Fruit fly (Drosophila melanogaster) whole organism, embryonic: Measurements from ENCODE around the gene Tnpo-SR.

Source experiments
- B-H1 ChIP-seq: fragments of 200-800 bp; sonication (Bioruptor generic); IDR thresholded peaks from 3 replicates; pipeline ENCODE4 v1.3.6; 2022; ENCODE audit warnings: missing biosample characterization, missing genetic modification characterization
- Bdp1 ChIP-seq: fragments of 200-800 bp; sonication (Bioruptor generic); optimal IDR thresholded peaks from 3 replicates; lab custom pipeline; 2016; ENCODE audit warnings: missing biosample characterization, missing genetic modification characterization
- Bgb ChIP-seq: fragments of 200-800 bp; sonication (Bioruptor generic); IDR thresholded peaks from 2 replicates; pipeline ENCODE4 v1.3.6; 2022; ENCODE audit warnings: missing biosample characterization, missing genetic modification characterization; ENCODE audit not compliant: partially characterized antibody
- CG11247 ChIP-seq: fragments of 200-800 bp; sonication (Bioruptor generic); IDR thresholded peaks from 2 replicates; pipeline ENCODE4 v1.3.6; 2022; ENCODE audit warnings: missing biosample characterization, missing genetic modification characterization
- CG12299 ChIP-seq: fragments of 200-800 bp; sonication (Bioruptor generic); optimal IDR thresholded peaks from 2 replicates; lab custom pipeline; 2018; ENCODE audit warnings: missing biosample characterization, mild to moderate bottlenecking, missing genetic modification characterization
- CG12942 ChIP-seq: fragments of 200-800 bp; sonication (Bioruptor generic); optimal IDR thresholded peaks from 3 replicates; lab custom pipeline; 2016; ENCODE audit warnings: missing biosample characterization, missing genetic modification characterization
- CG13287 ChIP-seq: fragments of 200-800 bp; sonication (Bioruptor generic); IDR thresholded peaks from 2 replicates; pipeline ENCODE4 v1.3.6; 2022; ENCODE audit warnings: missing biosample characterization, missing genetic modification characterization; ENCODE audit not compliant: partially characterized antibody
- CG1647 ChIP-seq: fragments of 200-800 bp; sonication (Bioruptor generic); optimal IDR thresholded peaks from 3 replicates; lab custom pipeline; 2016; ENCODE audit warnings: missing biosample characterization, missing genetic modification characterization
- CG18476 ChIP-seq: fragments of 200-800 bp; sonication (Bioruptor generic); optimal IDR thresholded peaks from 2 replicates; lab custom pipeline; 2016; ENCODE audit warnings: missing biosample characterization, mild to moderate bottlenecking, missing genetic modification characterization
- CG18764 ChIP-seq: fragments of 200-800 bp; sonication (Bioruptor generic); optimal IDR thresholded peaks from 3 replicates; lab custom pipeline; 2016; ENCODE audit warnings: missing biosample characterization, missing genetic modification characterization
- CG31224 ChIP-seq: fragments of 200-800 bp; sonication (Bioruptor generic); IDR thresholded peaks from 2 replicates; pipeline ENCODE4 v1.3.6; 2022; ENCODE audit warnings: missing biosample characterization, missing genetic modification characterization
- CG32767 ChIP-seq: fragments of 200-800 bp; sonication (Bioruptor generic); IDR thresholded peaks from 2 replicates; pipeline ENCODE4 v1.3.6; 2022; ENCODE audit warnings: missing biosample characterization, missing genetic modification characterization
- CG42726 ChIP-seq: fragments of 200-800 bp; sonication (Bioruptor generic); IDR thresholded peaks from 2 replicates; pipeline ENCODE4 v1.3.6; 2022; ENCODE audit warnings: missing biosample characterization, missing genetic modification characterization; ENCODE audit not compliant: partially characterized antibody
- CG4360 ChIP-seq: fragments of 200-800 bp; sonication (Bioruptor generic); IDR thresholded peaks from 2 replicates; pipeline ENCODE4 v1.3.6; 2022; ENCODE audit warnings: missing biosample characterization, missing genetic modification characterization
- CG43689 ChIP-seq: fragments of 200-800 bp; sonication (Bioruptor generic); IDR thresholded peaks from 2 replicates; pipeline ENCODE4 v1.3.6; 2022; ENCODE audit warnings: missing biosample characterization, missing genetic modification characterization
- CG4404 ChIP-seq: fragments of 200-800 bp; sonication (Bioruptor generic); IDR thresholded peaks from 2 replicates; pipeline ENCODE4 v1.3.6; 2022; ENCODE audit warnings: missing biosample characterization, missing genetic modification characterization
- CG4617 ChIP-seq: fragments of 200-800 bp; sonication (Bioruptor generic); optimal IDR thresholded peaks from 3 replicates; lab custom pipeline; 2016; ENCODE audit warnings: missing biosample characterization, missing genetic modification characterization, borderline replicate concordance
- CG7556 ChIP-seq: fragments of 200-800 bp; sonication (Bioruptor generic); optimal IDR thresholded peaks from 2 replicates; lab custom pipeline; 2017; ENCODE audit warnings: missing biosample characterization, mild to moderate bottlenecking, missing genetic modification characterization
- Chrac-16 ChIP-seq: fragments of 200-800 bp; sonication (Bioruptor generic); optimal IDR thresholded peaks from 3 replicates; lab custom pipeline; 2016; ENCODE audit warnings: missing biosample characterization, missing genetic modification characterization
- Dek ChIP-seq: fragments of 200-800 bp; sonication (Bioruptor generic); optimal IDR thresholded peaks from 3 replicates; lab custom pipeline; 2019; ENCODE audit warnings: missing biosample characterization, mild to moderate bottlenecking, missing genetic modification characterization, moderate library complexity
- H15 ChIP-seq: fragments of 200-800 bp; sonication (Bioruptor generic); IDR thresholded peaks from 3 replicates; pipeline ENCODE4 v1.3.6; 2022; ENCODE audit warnings: missing biosample characterization, missing genetic modification characterization
- Kr ChIP-seq: fragments of 200-800 bp; sonication (Bioruptor generic); optimal IDR thresholded peaks from 2 replicates; lab custom pipeline; 2017; ENCODE audit warnings: missing biosample characterization, mild to moderate bottlenecking, missing genetic modification characterization
- Myb ChIP-seq: fragments of 200-800 bp; sonication (Bioruptor generic); optimal IDR thresholded peaks from 2 replicates; lab custom pipeline; 2016; ENCODE audit warnings: missing biosample characterization, missing genetic modification characterization
- NFAT ChIP-seq: fragments of 200-800 bp; sonication (Bioruptor generic); IDR thresholded peaks from 2 replicates; pipeline ENCODE4 v1.3.6; 2022; ENCODE audit warnings: missing biosample characterization, missing genetic modification characterization
- Nf-YA ChIP-seq: fragments of 200-800 bp; sonication (Bioruptor generic); IDR thresholded peaks from 2 replicates; pipeline ENCODE4 v1.3.6; 2022; ENCODE audit warnings: missing biosample characterization, missing genetic modification characterization
- Oaz ChIP-seq: fragments of 200-800 bp; sonication (Bioruptor generic); IDR thresholded peaks from 2 replicates; pipeline ENCODE4 v1.3.6; 2022; ENCODE audit warnings: missing biosample characterization, missing genetic modification characterization
- Scr ChIP-seq: fragments of 200-800 bp; sonication (Bioruptor generic); IDR thresholded peaks from 2 replicates; pipeline ENCODE4 v1.3.6; 2022; ENCODE audit warnings: missing biosample characterization, missing genetic modification characterization; ENCODE audit not compliant: partially characterized antibody
- Side ChIP-seq: fragments of 200-800 bp; sonication (Bioruptor generic); optimal IDR thresholded peaks from 2 replicates; lab custom pipeline; 2016; ENCODE audit warnings: missing biosample characterization, missing genetic modification characterization
- ap ChIP-seq: fragments of 200-800 bp; sonication (Bioruptor generic); IDR thresholded peaks from 2 replicates; pipeline ENCODE4 v1.3.6; 2022; ENCODE audit warnings: missing biosample characterization, missing genetic modification characterization
- bcd ChIP-seq: fragments of 200-800 bp; sonication (Bioruptor generic); optimal IDR thresholded peaks from 2 replicates; lab custom pipeline; 2017; ENCODE audit warnings: missing biosample characterization, mild to moderate bottlenecking, missing genetic modification characterization
- bigmax ChIP-seq: fragments of 200-800 bp; sonication (Bioruptor generic); optimal IDR thresholded peaks from 2 replicates; lab custom pipeline; 2018; ENCODE audit warnings: missing biosample characterization, mild to moderate bottlenecking, missing genetic modification characterization
- cg ChIP-seq: fragments of 200-800 bp; sonication (Bioruptor generic); optimal IDR thresholded peaks from 3 replicates; lab custom pipeline; 2019; ENCODE audit warnings: missing biosample characterization, mild to moderate bottlenecking, missing genetic modification characterization, moderate library complexity
- chinmo ChIP-seq: fragments of 200-800 bp; sonication (Bioruptor generic); IDR thresholded peaks from 4 replicates; pipeline ENCODE4 v1.3.6; 2022; ENCODE audit warnings: missing biosample characterization, missing genetic modification characterization; ENCODE audit not compliant: partially characterized antibody
- dm ChIP-seq: fragments of 200-800 bp; sonication (Bioruptor generic); optimal IDR thresholded peaks from 3 replicates; lab custom pipeline; 2016; ENCODE audit warnings: missing biosample characterization, missing genetic modification characterization
- dmrt11E ChIP-seq: fragments of 200-800 bp; sonication (Bioruptor generic); optimal IDR thresholded peaks from 3 replicates; lab custom pipeline; 2018; ENCODE audit warnings: missing biosample characterization, mild to moderate bottlenecking, missing genetic modification characterization, moderate library complexity
- gem ChIP-seq: fragments of 200-800 bp; sonication (Bioruptor generic); optimal IDR thresholded peaks from 2 replicates; lab custom pipeline; 2019; ENCODE audit warnings: missing biosample characterization, mild to moderate bottlenecking, missing genetic modification characterization, moderate library complexity
- gt ChIP-seq: fragments of 200-800 bp; sonication (Bioruptor generic); IDR thresholded peaks from 2 replicates; pipeline ENCODE4 v1.3.6; 2022; ENCODE audit warnings: missing biosample characterization, missing genetic modification characterization
- hkb ChIP-seq, 2 experiments: fragments of 200-800 bp in 1 of 2; fragments of >200 bp in 1 of 2; sonication (Bioruptor generic) in 1 of 2; IDR thresholded peaks in 1 of 2; optimal IDR thresholded peaks in 1 of 2; 2 replicates each; pipeline versions ENCODE4 v1.3.6 to Lab custom; 2017 to 2022; ENCODE audit warnings: missing biosample characterization in 1 of 2, missing genetic modification characterization in 1 of 2
- kah ChIP-seq: fragments of 200-800 bp; sonication (Bioruptor generic); optimal IDR thresholded peaks from 2 replicates; lab custom pipeline; 2018; ENCODE audit warnings: missing biosample characterization, mild to moderate bottlenecking, missing genetic modification characterization
- lbe ChIP-seq: fragments of 200-800 bp; sonication (Bioruptor generic); optimal IDR thresholded peaks from 2 replicates; lab custom pipeline; 2016; ENCODE audit warnings: missing biosample characterization, mild to moderate bottlenecking, missing genetic modification characterization
- odd ChIP-seq: fragments of 200-800 bp; sonication (Bioruptor generic); optimal IDR thresholded peaks from 2 replicates; lab custom pipeline; 2017; ENCODE audit warnings: missing biosample characterization, mild to moderate bottlenecking, missing genetic modification characterization
- pb ChIP-seq: fragments of 200-800 bp; sonication (Bioruptor generic); optimal IDR thresholded peaks from 3 replicates; lab custom pipeline; 2016; ENCODE audit warnings: missing biosample characterization, missing genetic modification characterization
- row ChIP-seq: fragments of 200-800 bp; sonication (Bioruptor generic); IDR thresholded peaks from 3 replicates; pipeline ENCODE4 v1.3.6; 2022; ENCODE audit warnings: missing biosample characterization, missing genetic modification characterization
- scrt ChIP-seq: fragments of 200-800 bp; sonication (Bioruptor generic); optimal IDR thresholded peaks from 2 replicates; lab custom pipeline; 2018; ENCODE audit warnings: missing biosample characterization, mild to moderate bottlenecking, missing genetic modification characterization, moderate library complexity
- sens-2 ChIP-seq: fragments of 200-800 bp; sonication (Bioruptor generic); IDR thresholded peaks from 2 replicates; pipeline ENCODE4 v1.3.6; 2022; ENCODE audit warnings: missing biosample characterization, missing genetic modification characterization
- ssp ChIP-seq: fragments of 200-800 bp; sonication (Bioruptor generic); IDR thresholded peaks from 2 replicates; pipeline ENCODE4 v1.3.6; 2022; ENCODE audit warnings: missing biosample characterization, missing genetic modification characterization
- vvl ChIP-seq: fragments of 200-800 bp; sonication (Bioruptor generic); IDR thresholded peaks from 2 replicates; pipeline ENCODE4 v1.3.6; 2022; ENCODE audit warnings: missing biosample characterization, missing genetic modification characterization
- zen ChIP-seq: fragments of 200-800 bp; sonication (Bioruptor generic); optimal IDR thresholded peaks from 3 replicates; lab custom pipeline; 2018; ENCODE audit warnings: missing biosample characterization, mild to moderate bottlenecking, missing genetic modification characterization, moderate library complexity
- zf30C ChIP-seq: fragments of 200-800 bp; sonication (Bioruptor generic); optimal IDR thresholded peaks from 3 replicates; lab custom pipeline; 2018; ENCODE audit warnings: missing biosample characterization, mild to moderate bottlenecking, missing genetic modification characterization

The Tnpo-SR gene

dm6 chr2L:2765659-2766373 lies 6.1 kb downstream of the Tnpo-SR start, which contains the start of the genes Snx21 and aph-1 (continued):
- no peak for TF ChIP-seq Kr (GFP tag; lab: Kevin White, UChicago)
- peak; percentile 88 for TF ChIP-seq lbe (GFP tag; lab: Kevin White, UChicago)
- peak; percentile 100 for TF ChIP-seq row
- peak; percentile 57 for TF ChIP-seq H15 (GFP tag; lab: Robert Waterston, UW)
- TF ChIP-seq cg = no peak
- no peak for TF ChIP-seq bigmax
- TF ChIP-seq sens-2 = peak; percentile 76
- peak; percentile 89 for TF ChIP-seq CG32767 (GFP tag; lab: Robert Waterston, UW)
- TF ChIP-seq CG18764 (GFP tag; lab: Kevin White, UChicago) = peak; percentile 82
- TF ChIP-seq CG18476 (GFP tag; lab: Kevin White, UChicago) = peak; percentile 86
- TF ChIP-seq Side (GFP tag; lab: Kevin White, UChicago) = peak; percentile 90
- TF ChIP-seq dmrt11E (tag; lab: Kevin White, UChicago) = peak; percentile 92
- TF ChIP-seq CG42726 (GFP tag; lab: Robert Waterston, UW) = no peak
- TF ChIP-seq Oaz (GFP tag; lab: Robert Waterston, UW) = peak; percentile 80
- TF ChIP-seq CG31224 (GFP tag; lab: Robert Waterston, UW) = peak; percentile 80
- peak; percentile 92 for TF ChIP-seq CG7556 (GFP tag; lab: Kevin White, UChicago)
- peak; percentile 77 for TF ChIP-seq CG11247 (GFP tag; lab: Robert Waterston, UW)
- peak; percentile 97 for TF ChIP-seq gem
- TF ChIP-seq Myb = peak; percentile 84
- TF ChIP-seq gt (GFP tag; lab: Robert Waterston, UW) = peak; percentile 72
- TF ChIP-seq zf30C (GFP tag; lab: Kevin White, UChicago) = no peak
- peak; percentile 52 for TF ChIP-seq CG43689 (GFP tag; lab: Robert Waterston, UW)
- peak; percentile 84 for TF ChIP-seq kah
- TF ChIP-seq Dek = peak; percentile 91
- TF ChIP-seq ap (GFP tag; lab: Robert Waterston, UW) = peak; percentile 63
- TF ChIP-seq odd = peak; percentile 91
- peak; percentile 76 for TF ChIP-seq B-H1 (GFP tag; lab: Robert Waterston, UW)
- no peak for TF ChIP-seq chinmo (GFP tag; lab: Robert Waterston, UW)
- TF ChIP-seq ssp (GFP tag; lab: Robert Waterston, UW) = peak; percentile 80
- TF ChIP-seq Nf-YA (GFP tag; lab: Robert Waterston, UW) = peak; percentile 48
- peak; percentile 40 for TF ChIP-seq hkb (optimal IDR thresholded peaks at IDR 0.05; lab: Kevin White, UChicago)
- TF ChIP-seq hkb (GFP tag; IDR thresholded peaks at IDR 0.05; lab: Robert Waterston, UW) = peak; percentile 91
- peak; percentile 94 for TF ChIP-seq vvl (GFP tag; lab: Robert Waterston, UW)
- peak; percentile 77 for TF ChIP-seq CG4617
- peak; percentile 28; the same call in 1 of the 2 replicates for TF ChIP-seq CG13287 (GFP tag; lab: Robert Waterston, UW)
- peak; percentile 87 for TF ChIP-seq NFAT (GFP tag; lab: Robert Waterston, UW)
- TF ChIP-seq bcd (GFP tag; lab: Kevin White, UChicago) = peak; percentile 91
- peak; percentile 76 for TF ChIP-seq dm (GFP tag; lab: Kevin White, UChicago)
- peak; percentile 87 for TF ChIP-seq CG4404 (GFP tag; lab: Robert Waterston, UW)
- TF ChIP-seq CG12299 (tag; lab: Kevin White, UChicago) = peak; percentile 85
- peak; percentile 93 for TF ChIP-seq Chrac-16 (GFP tag; lab: Kevin White, UChicago)
- TF ChIP-seq CG1647 (GFP tag; lab: Kevin White, UChicago) = peak; percentile 81
- peak; percentile 26; the same call in 1 of the 2 replicates for TF ChIP-seq CG4360
- peak; percentile 74 for TF ChIP-seq pb (GFP tag; lab: Kevin White, UChicago)
- peak; percentile 89 for TF ChIP-seq CG12942 (GFP tag; lab: Kevin White, UChicago)
- peak; percentile 89 for TF ChIP-seq zen (tag; lab: Kevin White, UChicago)
- TF ChIP-seq Bgb (GFP tag; lab: Robert Waterston, UW) = no peak; the same call in 1 of the 2 replicates
- peak; percentile 33; the same call in 1 of the 2 replicates for TF ChIP-seq Scr (GFP tag; lab: Robert Waterston, UW)
- TF ChIP-seq Bdp1 (GFP tag; lab: Kevin White, UChicago) = peak; percentile 66
- TF ChIP-seq scrt (GFP tag; lab: Kevin White, UChicago) = peak; percentile 90
